Worm (Caenorhabditis elegans) whole organism, mixed stage, embryonic: ENCODE measurements around the gene enpp-1.

Experiments used
- M03D4.4 ChIP-seq: sonication (generic microtip); optimal IDR thresholded peaks from 2 replicates; lab custom pipeline; 2017; ENCODE audit warnings: mild to moderate bottlenecking, missing genetic modification characterization, missing compliant biosample characterization
- blmp-1 ChIP-seq: fragments of 150-350 bp; optimal IDR thresholded peaks from 2 replicates; lab custom pipeline; 2014; ENCODE audit warnings: missing biosample characterization, missing genetic modification characterization
- ceh-39 ChIP-seq: fragments of 150-350 bp; optimal IDR thresholded peaks from 2 replicates; lab custom pipeline; 2014; ENCODE audit warnings: missing biosample characterization, missing genetic modification characterization
- ceh-43 ChIP-seq: fragments of 200-800 bp; sonication (Bioruptor generic); optimal IDR thresholded peaks from 2 replicates; lab custom pipeline; 2018; ENCODE audit warnings: mild to moderate bottlenecking, missing genetic modification characterization, moderate library complexity, missing compliant biosample characterization
- ceh-83 ChIP-seq: fragments of 200-800 bp; sonication (Bioruptor generic); optimal IDR thresholded peaks from 2 replicates; lab custom pipeline; 2018; ENCODE audit warnings: mild to moderate bottlenecking, missing genetic modification characterization, missing compliant biosample characterization
- ces-1 ChIP-seq: fragments of 150-350 bp; optimal IDR thresholded peaks from 2 replicates; lab custom pipeline; 2014; ENCODE audit warnings: missing biosample characterization, missing genetic modification reagents, missing genetic modification characterization
- cnd-1 ChIP-seq: fragments of 200-800 bp; sonication (Bioruptor generic); optimal IDR thresholded peaks from 2 replicates; lab custom pipeline; 2018; ENCODE audit warnings: mild to moderate bottlenecking, missing genetic modification characterization, missing compliant biosample characterization
- drap-1 ChIP-seq: fragments of 200-800 bp; sonication (Bioruptor generic); optimal IDR thresholded peaks from 3 replicates; lab custom pipeline; 2018; ENCODE audit warnings: mild to moderate bottlenecking, missing genetic modification characterization, missing compliant biosample characterization
- elt-1 ChIP-seq: sonication (generic microtip); optimal IDR thresholded peaks from 2 replicates; lab custom pipeline; 2017; ENCODE audit warnings: missing genetic modification characterization, mild to moderate bottlenecking, missing compliant biosample characterization, antibody characterized with exemption, moderate library complexity, borderline replicate concordance; ENCODE audit not compliant: insufficient read depth
- elt-3 ChIP-seq: fragments of 150-350 bp; optimal IDR thresholded peaks from 2 replicates; lab custom pipeline; 2014; ENCODE audit warnings: missing biosample characterization, missing genetic modification characterization
- flh-1 ChIP-seq: fragments of 200-800 bp; sonication (Bioruptor generic); optimal IDR thresholded peaks from 2 replicates; lab custom pipeline; 2018; ENCODE audit warnings: mild to moderate bottlenecking, missing genetic modification characterization, moderate library complexity, missing compliant biosample characterization
- lin-13 ChIP-seq: fragments of 150-350 bp; optimal IDR thresholded peaks from 2 replicates; lab custom pipeline; 2014; ENCODE audit warnings: missing biosample characterization, missing genetic modification characterization
- lin-32 ChIP-seq: fragments of 200-800 bp; sonication (Bioruptor generic); optimal IDR thresholded peaks from 2 replicates; lab custom pipeline; 2018; ENCODE audit warnings: mild to moderate bottlenecking, missing genetic modification characterization, missing compliant biosample characterization
- lsy-2 ChIP-seq: fragments of 150-350 bp; optimal IDR thresholded peaks from 2 replicates; lab custom pipeline; 2014; ENCODE audit warnings: missing biosample characterization, missing genetic modification characterization
- mab-5 ChIP-seq: fragments of 150-350 bp; optimal IDR thresholded peaks from 2 replicates; lab custom pipeline; 2014; ENCODE audit warnings: missing biosample characterization, missing genetic modification characterization
- mep-1 ChIP-seq: fragments of 150-350 bp; optimal IDR thresholded peaks from 2 replicates; lab custom pipeline; 2017; ENCODE audit warnings: missing biosample characterization, missing genetic modification reagents, missing genetic modification characterization, inconsistent platforms
- mls-2 ChIP-seq: sonication (generic microtip); optimal IDR thresholded peaks from 2 replicates; lab custom pipeline; 2016; ENCODE audit warnings: mild to moderate bottlenecking, missing genetic modification characterization, moderate library complexity, missing compliant biosample characterization
- nhr-12 ChIP-seq: fragments of 150-350 bp; optimal IDR thresholded peaks from 2 replicates; lab custom pipeline; 2014; ENCODE audit warnings: missing biosample characterization, missing genetic modification characterization
- nhr-28 ChIP-seq: fragments of 150-350 bp; optimal IDR thresholded peaks from 2 replicates; lab custom pipeline; 2014; ENCODE audit warnings: missing biosample characterization, missing genetic modification characterization
- nhr-76 ChIP-seq: sonication (generic microtip); optimal IDR thresholded peaks from 2 replicates; lab custom pipeline; 2017; ENCODE audit warnings: missing biosample characterization, missing genetic modification characterization
- pha-4 ChIP-seq: fragments of 150-350 bp; optimal IDR thresholded peaks from 2 replicates; lab custom pipeline; 2018; ENCODE audit warnings: missing biosample characterization, missing genetic modification reagents, missing genetic modification characterization
- sem-2 ChIP-seq: fragments of 200-800 bp; sonication (Bioruptor generic); optimal IDR thresholded peaks from 2 replicates; lab custom pipeline; 2018; ENCODE audit warnings: mild to moderate bottlenecking, missing genetic modification characterization, missing compliant biosample characterization
- snpc-4 ChIP-seq: fragments of 150-350 bp; optimal IDR thresholded peaks from 2 replicates; lab custom pipeline; 2014; ENCODE audit warnings: missing biosample characterization, missing genetic modification characterization
- sptf-1 ChIP-seq: sonication (generic microtip); optimal IDR thresholded peaks from 2 replicates; lab custom pipeline; 2017; ENCODE audit warnings: mild to moderate bottlenecking, missing genetic modification characterization, moderate library complexity, missing compliant biosample characterization
- tbx-8 ChIP-seq: fragments of 200-800 bp; sonication (Bioruptor generic); optimal IDR thresholded peaks from 2 replicates; lab custom pipeline; 2018; ENCODE audit warnings: mild to moderate bottlenecking, missing genetic modification characterization, moderate library complexity, missing compliant biosample characterization
- unc-120 ChIP-seq: sonication (generic microtip); optimal IDR thresholded peaks from 2 replicates; lab custom pipeline; 2017; ENCODE audit warnings: missing genetic modification characterization, missing compliant biosample characterization; ENCODE audit not compliant: poor library complexity, severe bottlenecking
- unc-39 ChIP-seq: fragments of 150-350 bp; optimal IDR thresholded peaks from 2 replicates; lab custom pipeline; 2014; ENCODE audit warnings: missing biosample characterization, missing genetic modification characterization
- unc-62 ChIP-seq: fragments of 150-350 bp; optimal IDR thresholded peaks from 2 replicates; lab custom pipeline; 2014; ENCODE audit warnings: missing biosample characterization, missing genetic modification reagents, missing genetic modification characterization
- zip-8 ChIP-seq: fragments of 150-350 bp; optimal IDR thresholded peaks from 2 replicates; lab custom pipeline; 2014; ENCODE audit warnings: missing biosample characterization, missing genetic modification characterization
- ztf-11 ChIP-seq: fragments of 150-350 bp; optimal IDR thresholded peaks from 2 replicates; lab custom pipeline; 2014; ENCODE audit warnings: missing biosample characterization, missing genetic modification characterization

Gene enpp-1

DNA sequence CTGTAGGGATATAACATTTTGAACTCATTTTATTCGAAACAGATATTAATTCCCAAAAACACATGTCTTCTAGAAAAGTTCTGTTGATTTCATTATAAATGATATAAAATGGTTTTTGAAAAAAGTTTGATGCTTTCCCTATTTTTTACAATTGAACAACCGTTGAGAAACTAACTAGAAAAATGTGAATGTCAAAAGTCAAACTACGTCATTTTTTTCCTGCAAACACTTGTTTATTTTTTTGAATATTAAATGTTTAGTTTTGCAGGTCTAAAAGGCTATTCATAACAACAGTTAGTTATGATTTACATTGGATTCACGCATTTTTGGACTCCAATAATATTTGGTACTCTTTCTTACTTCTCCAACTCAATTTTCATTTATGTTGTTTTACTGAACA is 31.6 kb downstream of the enpp-1 start, which contains the start of gene srj-4:
Gene srj-4, plus strand, starts transcription at position 301 of the 400 bp plus-strand sequence.
- TF ChIP-seq cnd-1 (no peak), elt-3 (tag; lab: Kevin White, UChicago) (no peak), flh-1 (GFP tag; lab: Kevin White, UChicago) (no peak), lin-13 (tag; lab: Kevin White, UChicago) (no peak)

DNA sequence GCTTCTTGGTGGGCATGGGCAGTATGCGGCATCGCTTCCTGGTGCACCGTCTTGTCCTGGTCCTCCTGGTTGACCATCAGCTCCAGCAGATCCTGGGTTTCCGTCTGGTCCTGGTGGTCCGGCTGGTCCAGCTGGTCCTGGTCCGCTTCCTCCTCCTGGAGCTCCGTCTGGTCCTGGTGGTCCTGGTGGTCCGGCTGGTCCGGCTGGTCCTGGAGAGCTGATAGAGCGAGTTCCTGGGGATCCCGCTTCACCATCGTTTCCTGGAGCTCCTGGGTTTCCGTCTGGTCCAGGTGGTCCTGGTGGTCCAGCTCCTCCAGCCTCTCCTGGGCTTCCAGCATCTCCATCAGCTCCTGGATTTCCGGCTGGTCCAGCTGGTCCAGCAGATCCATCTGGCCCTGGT is 35.8 kb downstream of the enpp-1 start:
- TF ChIP-seq nhr-12 (tag; lab: Kevin White, UChicago) (no peak), nhr-28 (no peak), elt-1 (tag; lab: Kevin White, UChicago) (no peak)

DNA sequence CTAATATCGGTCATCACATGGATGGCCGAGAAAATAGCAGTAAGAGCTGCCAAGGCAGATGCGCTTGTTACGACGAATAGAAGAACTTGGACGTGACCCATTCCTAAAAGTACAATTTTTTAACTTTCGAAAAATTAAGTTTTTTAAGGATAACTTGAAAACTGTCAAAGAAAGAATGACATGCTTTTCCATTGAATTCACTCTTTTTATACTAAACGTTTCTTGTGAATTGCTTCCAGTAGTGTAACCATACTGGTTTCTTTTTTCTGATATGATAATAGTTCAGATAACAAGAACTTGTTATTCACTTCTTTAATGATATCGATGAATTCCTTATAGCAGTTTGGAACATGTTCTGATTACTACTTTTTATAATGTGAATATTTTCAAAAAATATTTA is 36.4 kb downstream of the enpp-1 start, which contains the start of gene col-37:
Gene col-37, minus strand, starts transcription at position 101 of the 400 bp plus-strand sequence.
- TF ChIP-seq pha-4 (no peak), ces-1 (GFP tag; lab: Kevin White, UChicago) (no peak), nhr-28 (no peak), elt-1 (tag; lab: Kevin White, UChicago) (no peak), unc-62 (GFP tag; lab: Kevin White, UChicago) (no peak), flh-1 (GFP tag; lab: Kevin White, UChicago) (no peak), sem-2 (no peak), M03D4.4 (no peak)

DNA sequence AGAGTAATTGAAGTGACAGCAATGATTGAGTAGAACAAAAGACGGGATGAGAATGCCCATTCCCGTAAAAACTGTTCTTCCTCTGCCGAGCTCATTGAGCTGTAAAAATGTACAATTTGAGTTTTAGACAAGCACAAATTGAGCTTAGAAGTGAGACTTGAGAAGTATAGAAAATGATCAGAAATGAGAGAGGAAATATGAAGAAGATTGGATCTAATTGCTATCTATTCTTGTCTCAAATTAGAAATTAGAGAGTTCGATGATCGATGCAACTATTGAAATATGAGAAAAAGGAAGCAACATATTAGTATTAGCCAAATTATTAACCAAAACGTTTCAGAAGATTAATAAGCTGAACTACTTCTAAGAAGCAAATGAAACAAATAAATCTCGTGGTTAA is 38.9 kb downstream of the enpp-1 start, which contains the start of gene ZK863.1:
Gene ZK863.1, minus strand, starts transcription at position 101 of the 400 bp plus-strand sequence.
- TF ChIP-seq elt-1 (tag; lab: Kevin White, UChicago): no peak
- no peak for TF ChIP-seq ceh-83 (GFP tag; lab: Kevin White, UChicago)
- no peak for TF ChIP-seq mab-5 (tag; lab: Kevin White, UChicago)
- no peak for TF ChIP-seq nhr-76 (tag; lab: Kevin White, UChicago)

DNA sequence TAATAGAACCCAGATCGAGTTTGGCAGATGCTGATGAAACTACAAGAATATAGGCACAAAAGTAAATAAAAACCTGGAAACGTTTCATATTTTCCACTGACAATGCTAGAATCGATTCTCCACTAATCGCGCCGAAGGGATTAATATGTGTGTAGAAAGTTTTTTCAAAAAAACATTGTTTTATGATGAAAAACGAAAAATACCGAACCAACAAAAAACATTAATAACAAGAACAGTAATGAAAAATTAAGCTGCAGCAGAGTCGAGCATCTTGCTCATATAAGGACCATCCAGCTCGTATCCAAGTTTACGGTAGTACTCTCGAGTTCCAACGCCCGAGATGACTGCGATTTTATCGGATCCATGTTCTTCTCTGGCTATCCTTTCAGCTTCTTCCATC is 48.1 kb downstream of the enpp-1 start, which contains the start of gene clec-224:
Gene clec-224, minus strand, starts transcription at position 101 of the 400 bp plus-strand sequence.
- TF ChIP-seq cnd-1: no peak
- no peak for TF ChIP-seq snpc-4 (tag; lab: Kevin White, UChicago)
- no peak for TF ChIP-seq lsy-2 (tag; lab: Kevin White, UChicago)
- no peak for TF ChIP-seq ceh-39 (tag; lab: Kevin White, UChicago)
- TF ChIP-seq pha-4: no peak
- TF ChIP-seq M03D4.4: no peak
- TF ChIP-seq nhr-12 (tag; lab: Kevin White, UChicago): no peak
- TF ChIP-seq drap-1 (GFP tag; lab: Kevin White, UChicago): no peak
- TF ChIP-seq lin-32 (GFP tag; lab: Kevin White, UChicago): no peak
- TF ChIP-seq ceh-43 (GFP tag; lab: Kevin White, UChicago): no peak
- no peak for TF ChIP-seq zip-8 (tag; lab: Kevin White, UChicago)

DNA sequence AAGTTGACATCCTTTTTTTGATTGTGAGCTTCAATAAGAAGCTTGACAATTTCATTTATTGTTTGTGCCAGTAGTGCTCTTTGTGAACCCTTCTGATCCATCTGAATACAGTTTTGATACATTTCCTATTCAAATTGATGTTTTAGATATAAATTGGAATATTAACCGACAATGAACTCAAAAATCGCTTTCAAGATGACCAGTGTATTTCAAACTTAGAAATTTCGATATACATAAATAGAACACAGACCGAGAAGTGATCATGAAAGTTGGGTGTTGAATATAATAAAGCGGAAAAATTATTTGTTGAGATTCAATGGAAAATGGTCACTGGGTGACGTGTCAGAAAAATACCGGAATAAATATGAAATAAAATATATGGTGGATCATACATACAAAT is 50.1 kb downstream of the enpp-1 start, which contains the start of gene elpc-3:
Gene elpc-3, minus strand, starts transcription at position 101 of the 400 bp plus-strand sequence.
- TF ChIP-seq drap-1 (GFP tag; lab: Kevin White, UChicago) (no peak), unc-120 (tag; lab: Kevin White, UChicago) (no peak), mls-2 (no peak), ceh-83 (GFP tag; lab: Kevin White, UChicago) (no peak), mab-5 (tag; lab: Kevin White, UChicago) (no peak), ceh-43 (GFP tag; lab: Kevin White, UChicago) (no peak), lin-13 (tag; lab: Kevin White, UChicago) (no peak), mep-1 (no peak), flh-1 (GFP tag; lab: Kevin White, UChicago) (no peak)

DNA sequence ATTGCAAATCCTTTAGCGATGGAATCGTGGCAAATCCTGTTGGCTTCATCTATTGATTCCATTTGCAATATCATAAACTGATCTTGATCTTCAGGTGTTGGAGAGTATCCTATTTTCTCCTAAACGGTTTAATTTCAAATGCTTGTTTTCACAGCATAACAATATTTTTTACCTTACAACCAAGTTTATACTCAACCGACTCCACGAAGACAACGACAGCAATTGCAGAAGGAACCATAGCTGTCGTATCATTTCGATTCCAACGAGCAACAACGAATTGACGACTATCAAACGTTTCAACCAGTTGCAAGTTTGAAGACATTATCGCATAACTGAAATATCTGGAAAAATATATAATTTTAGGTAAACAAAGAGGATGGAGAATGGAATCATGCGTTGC is 52.6 kb downstream of the enpp-1 start, which contains the start of gene usip-1:
Gene usip-1, minus strand, starts transcription at position 341 of the 400 bp plus-strand sequence.
- TF ChIP-seq lsy-2 (tag; lab: Kevin White, UChicago) (no peak), ces-1 (GFP tag; lab: Kevin White, UChicago) (no peak), blmp-1 (tag; lab: Kevin White, UChicago) (no peak), ceh-43 (GFP tag; lab: Kevin White, UChicago) (no peak), unc-39 (tag; lab: Kevin White, UChicago) (no peak), cnd-1 (no peak), ztf-11 (tag; lab: Kevin White, UChicago) (no peak), lin-32 (GFP tag; lab: Kevin White, UChicago) (no peak), mab-5 (tag; lab: Kevin White, UChicago) (no peak), mep-1 (no peak), sem-2 (no peak), tbx-8 (GFP tag; lab: Kevin White, UChicago) (no peak), sptf-1 (no peak), flh-1 (GFP tag; lab: Kevin White, UChicago) (no peak), drap-1 (GFP tag; lab: Kevin White, UChicago) (no peak)
